Worm (Caenorhabditis elegans) whole organism, mixed stage, embryonic: ENCODE measurements around the gene C16C8.10.

Source experiments
- M03D4.4 ChIP-seq: sonication (generic microtip); optimal IDR thresholded peaks from 2 replicates; lab custom pipeline; 2017; ENCODE audit warnings: mild to moderate bottlenecking, missing genetic modification characterization, missing compliant biosample characterization
- bed-3 ChIP-seq: fragments of 200-800 bp; sonication (Bioruptor generic); optimal IDR thresholded peaks from 3 replicates; lab custom pipeline; 2018; ENCODE audit warnings: mild to moderate bottlenecking, missing genetic modification characterization, moderate library complexity, missing compliant biosample characterization
- blmp-1 ChIP-seq: fragments of 150-350 bp; optimal IDR thresholded peaks from 2 replicates; lab custom pipeline; 2014; ENCODE audit warnings: missing biosample characterization, missing genetic modification characterization
- ceh-39 ChIP-seq: fragments of 150-350 bp; optimal IDR thresholded peaks from 2 replicates; lab custom pipeline; 2014; ENCODE audit warnings: missing biosample characterization, missing genetic modification characterization
- ceh-43 ChIP-seq: fragments of 200-800 bp; sonication (Bioruptor generic); optimal IDR thresholded peaks from 2 replicates; lab custom pipeline; 2018; ENCODE audit warnings: mild to moderate bottlenecking, missing genetic modification characterization, moderate library complexity, missing compliant biosample characterization
- ceh-83 ChIP-seq: fragments of 200-800 bp; sonication (Bioruptor generic); optimal IDR thresholded peaks from 2 replicates; lab custom pipeline; 2018; ENCODE audit warnings: mild to moderate bottlenecking, missing genetic modification characterization, missing compliant biosample characterization
- ces-1 ChIP-seq: fragments of 150-350 bp; optimal IDR thresholded peaks from 2 replicates; lab custom pipeline; 2014; ENCODE audit warnings: missing biosample characterization, missing genetic modification reagents, missing genetic modification characterization
- cnd-1 ChIP-seq: fragments of 200-800 bp; sonication (Bioruptor generic); optimal IDR thresholded peaks from 2 replicates; lab custom pipeline; 2018; ENCODE audit warnings: mild to moderate bottlenecking, missing genetic modification characterization, missing compliant biosample characterization
- drap-1 ChIP-seq: fragments of 200-800 bp; sonication (Bioruptor generic); optimal IDR thresholded peaks from 3 replicates; lab custom pipeline; 2018; ENCODE audit warnings: mild to moderate bottlenecking, missing genetic modification characterization, missing compliant biosample characterization
- elt-1 ChIP-seq: sonication (generic microtip); optimal IDR thresholded peaks from 2 replicates; lab custom pipeline; 2017; ENCODE audit warnings: missing genetic modification characterization, mild to moderate bottlenecking, missing compliant biosample characterization, antibody characterized with exemption, moderate library complexity, borderline replicate concordance; ENCODE audit not compliant: insufficient read depth
- elt-3 ChIP-seq: fragments of 150-350 bp; optimal IDR thresholded peaks from 2 replicates; lab custom pipeline; 2014; ENCODE audit warnings: missing biosample characterization, missing genetic modification characterization
- flh-1 ChIP-seq: fragments of 200-800 bp; sonication (Bioruptor generic); optimal IDR thresholded peaks from 2 replicates; lab custom pipeline; 2018; ENCODE audit warnings: mild to moderate bottlenecking, missing genetic modification characterization, moderate library complexity, missing compliant biosample characterization
- ham-2 ChIP-seq: fragments of 200-800 bp; sonication (Bioruptor generic); optimal IDR thresholded peaks from 2 replicates; lab custom pipeline; 2018; ENCODE audit warnings: mild to moderate bottlenecking, missing genetic modification characterization, missing compliant biosample characterization
- hlh-1 ChIP-seq: fragments of 150-350 bp; optimal IDR thresholded peaks from 2 replicates; lab custom pipeline; 2014; ENCODE audit warnings: missing biosample characterization, missing genetic modification reagents, missing genetic modification characterization
- lin-13 ChIP-seq: fragments of 150-350 bp; optimal IDR thresholded peaks from 2 replicates; lab custom pipeline; 2014; ENCODE audit warnings: missing biosample characterization, missing genetic modification characterization
- lin-32 ChIP-seq: fragments of 200-800 bp; sonication (Bioruptor generic); optimal IDR thresholded peaks from 2 replicates; lab custom pipeline; 2018; ENCODE audit warnings: mild to moderate bottlenecking, missing genetic modification characterization, missing compliant biosample characterization
- lsy-2 ChIP-seq: fragments of 150-350 bp; optimal IDR thresholded peaks from 2 replicates; lab custom pipeline; 2014; ENCODE audit warnings: missing biosample characterization, missing genetic modification characterization
- mep-1 ChIP-seq: fragments of 150-350 bp; optimal IDR thresholded peaks from 2 replicates; lab custom pipeline; 2017; ENCODE audit warnings: missing biosample characterization, missing genetic modification reagents, missing genetic modification characterization, inconsistent platforms
- mls-2 ChIP-seq: sonication (generic microtip); optimal IDR thresholded peaks from 2 replicates; lab custom pipeline; 2016; ENCODE audit warnings: mild to moderate bottlenecking, missing genetic modification characterization, moderate library complexity, missing compliant biosample characterization
- nhr-12 ChIP-seq: fragments of 150-350 bp; optimal IDR thresholded peaks from 2 replicates; lab custom pipeline; 2014; ENCODE audit warnings: missing biosample characterization, missing genetic modification characterization
- nhr-2 ChIP-seq: fragments of 150-350 bp; optimal IDR thresholded peaks from 2 replicates; lab custom pipeline; 2014; ENCODE audit warnings: missing biosample characterization, missing genetic modification characterization
- nhr-237 ChIP-seq: fragments of 150-350 bp; optimal IDR thresholded peaks from 2 replicates; lab custom pipeline; 2014; ENCODE audit warnings: missing biosample characterization, missing genetic modification characterization
- nhr-28 ChIP-seq: fragments of 150-350 bp; optimal IDR thresholded peaks from 2 replicates; lab custom pipeline; 2014; ENCODE audit warnings: missing biosample characterization, missing genetic modification characterization
- nhr-76 ChIP-seq: sonication (generic microtip); optimal IDR thresholded peaks from 2 replicates; lab custom pipeline; 2017; ENCODE audit warnings: missing biosample characterization, missing genetic modification characterization
- pha-4 ChIP-seq: fragments of 150-350 bp; optimal IDR thresholded peaks from 2 replicates; lab custom pipeline; 2018; ENCODE audit warnings: missing biosample characterization, missing genetic modification reagents, missing genetic modification characterization
- sem-2 ChIP-seq: fragments of 200-800 bp; sonication (Bioruptor generic); optimal IDR thresholded peaks from 2 replicates; lab custom pipeline; 2018; ENCODE audit warnings: mild to moderate bottlenecking, missing genetic modification characterization, missing compliant biosample characterization
- snpc-4 ChIP-seq: fragments of 150-350 bp; optimal IDR thresholded peaks from 2 replicates; lab custom pipeline; 2014; ENCODE audit warnings: missing biosample characterization, missing genetic modification characterization
- sptf-1 ChIP-seq: sonication (generic microtip); optimal IDR thresholded peaks from 2 replicates; lab custom pipeline; 2017; ENCODE audit warnings: mild to moderate bottlenecking, missing genetic modification characterization, moderate library complexity, missing compliant biosample characterization
- tbx-8 ChIP-seq: fragments of 200-800 bp; sonication (Bioruptor generic); optimal IDR thresholded peaks from 2 replicates; lab custom pipeline; 2018; ENCODE audit warnings: mild to moderate bottlenecking, missing genetic modification characterization, moderate library complexity, missing compliant biosample characterization
- unc-39 ChIP-seq: fragments of 150-350 bp; optimal IDR thresholded peaks from 2 replicates; lab custom pipeline; 2014; ENCODE audit warnings: missing biosample characterization, missing genetic modification characterization
- zip-8 ChIP-seq: fragments of 150-350 bp; optimal IDR thresholded peaks from 2 replicates; lab custom pipeline; 2014; ENCODE audit warnings: missing biosample characterization, missing genetic modification characterization
- ztf-11 ChIP-seq: fragments of 150-350 bp; optimal IDR thresholded peaks from 2 replicates; lab custom pipeline; 2014; ENCODE audit warnings: missing biosample characterization, missing genetic modification characterization

C16C8.10 gene

ce11 chrII:3477171-3477570, 12.7 kb upstream of the C16C8.10 start, which contains the start of gene fbxb-104:
Gene fbxb-104 (minus strand): TSS chrII:3477271.
- no peak for TF ChIP-seq nhr-76
- TF ChIP-seq nhr-28 (tag; lab: Kevin White, UChicago), result no peak
- no peak for TF ChIP-seq lin-13 (tag; lab: Kevin White, UChicago)
- TF ChIP-seq unc-39 (tag; lab: Kevin White, UChicago), result no peak
- TF ChIP-seq ces-1, result no peak
- no peak for TF ChIP-seq pha-4 (tag; lab: Kevin White, UChicago)

- no peak for TF ChIP-seq nhr-237 (tag; lab: Kevin White, UChicago)
- no peak for TF ChIP-seq lsy-2
- TF ChIP-seq mls-2 (tag; lab: Kevin White, UChicago), result no peak
- TF ChIP-seq pha-4 (tag; lab: Kevin White, UChicago), result no peak
- no peak for TF ChIP-seq ztf-11 (tag; lab: Kevin White, UChicago)
- TF ChIP-seq ceh-83, result no peak
- no peak for TF ChIP-seq hlh-1 (tag; lab: Kevin White, UChicago)
- TF ChIP-seq sem-2 (GFP tag; lab: Kevin White, UChicago), result no peak
Measured at ce11 chrII:3476536-3476935, 12.1 kb upstream of the C16C8.10 start.

- TF ChIP-seq ceh-39 (no peak), lin-13 (tag; lab: Kevin White, UChicago) (no peak), ham-2 (GFP tag; lab: Kevin White, UChicago) (no peak), lin-32 (GFP tag; lab: Kevin White, UChicago) (no peak)
Measured at ce11 chrII:3473744-3474143, 9.3 kb upstream of the C16C8.10 start, which contains the start of gene sdz-32. Gene sdz-32 (plus strand): TSS chrII:3474044.

- TF ChIP-seq ceh-39 (no peak), elt-1 (tag; lab: Kevin White, UChicago) (no peak), M03D4.4 (no peak), nhr-2 (tag; lab: Kevin White, UChicago) (no peak), lsy-2 (no peak), bed-3 (GFP tag; lab: Kevin White, UChicago) (no peak), ceh-43 (GFP tag; lab: Kevin White, UChicago) (no peak), blmp-1 (tag; lab: Kevin White, UChicago) (no peak), pha-4 (tag; lab: Kevin White, UChicago) (no peak), mls-2 (tag; lab: Kevin White, UChicago) (no peak), flh-1 (GFP tag; lab: Kevin White, UChicago) (no peak), ceh-83 (no peak), mep-1 (tag; lab: Kevin White, UChicago) (no peak), nhr-28 (tag; lab: Kevin White, UChicago) (no peak), cnd-1 (no peak), sem-2 (GFP tag; lab: Kevin White, UChicago) (no peak), lin-13 (tag; lab: Kevin White, UChicago) (no peak), nhr-12 (no peak), ham-2 (GFP tag; lab: Kevin White, UChicago) (no peak), tbx-8 (GFP tag; lab: Kevin White, UChicago) (no peak)
Measured at ce11 chrII:3472817-3473216, 8.3 kb upstream of the C16C8.10 start, which contains the start of gene Y49F6B.6. Gene Y49F6B.6 (plus strand): TSS chrII:3473117.

- TF ChIP-seq mls-2 (tag; lab: Kevin White, UChicago) (no peak), nhr-237 (tag; lab: Kevin White, UChicago) (no peak), nhr-12 (no peak), blmp-1 (tag; lab: Kevin White, UChicago) (no peak), elt-3 (tag; lab: Kevin White, UChicago) (no peak), unc-39 (tag; lab: Kevin White, UChicago) (no peak), snpc-4 (tag; lab: Kevin White, UChicago) (no peak), flh-1 (GFP tag; lab: Kevin White, UChicago) (no peak), elt-1 (tag; lab: Kevin White, UChicago) (no peak), ceh-43 (GFP tag; lab: Kevin White, UChicago) (no peak), nhr-28 (tag; lab: Kevin White, UChicago) (no peak)
Measured at ce11 chrII:3472316-3472715, 7.8 kb upstream of the C16C8.10 start, which contains the start of gene Y49F6B.12. Gene Y49F6B.12 (minus strand): TSS chrII:3472416.

- no peak for TF ChIP-seq sptf-1 (tag; lab: Kevin White, UChicago)
- TF ChIP-seq lsy-2, result no peak
- TF ChIP-seq drap-1 (GFP tag; lab: Kevin White, UChicago), result no peak
- no peak for TF ChIP-seq flh-1 (GFP tag; lab: Kevin White, UChicago)
- no peak for TF ChIP-seq unc-39 (tag; lab: Kevin White, UChicago)
- TF ChIP-seq zip-8 (tag; lab: Kevin White, UChicago), result no peak
- no peak for TF ChIP-seq nhr-76
- TF ChIP-seq ceh-83, result no peak
- TF ChIP-seq lin-13 (tag; lab: Kevin White, UChicago), result no peak
- TF ChIP-seq pha-4 (tag; lab: Kevin White, UChicago), result no peak
- no peak for TF ChIP-seq snpc-4 (tag; lab: Kevin White, UChicago)
- no peak for TF ChIP-seq hlh-1 (tag; lab: Kevin White, UChicago)
- no peak for TF ChIP-seq tbx-8 (GFP tag; lab: Kevin White, UChicago)
- TF ChIP-seq mls-2 (tag; lab: Kevin White, UChicago), result no peak
- TF ChIP-seq nhr-2 (tag; lab: Kevin White, UChicago), result no peak
- no peak for TF ChIP-seq M03D4.4
- TF ChIP-seq ceh-39, result no peak
- no peak for TF ChIP-seq mep-1 (tag; lab: Kevin White, UChicago)
- TF ChIP-seq, all 35 proteins: peak for 0
Measured at ce11 chrII:3471603-3472002, 7.1 kb upstream of the C16C8.10 start, which contains the start of gene Y49F6B.13. Gene Y49F6B.13 (minus strand): TSS chrII:3471703.
